Fruit fly (Drosophila melanogaster) whole organism, prepupa: ENCODE measurements around the gene CG13102.

Experiments
- Blimp-1 ChIP-seq: fragments of 200-800 bp; sonication (Bioruptor generic); optimal IDR thresholded peaks from 3 replicates; lab custom pipeline; 2017; ENCODE audit warnings: missing biosample characterization, missing genetic modification characterization, mild to moderate bottlenecking, moderate library complexity, missing genetic modification reagents
- CG10669 ChIP-seq: fragments of 200-800 bp; sonication (Bioruptor generic); optimal IDR thresholded peaks from 3 replicates; lab custom pipeline; 2018; ENCODE audit warnings: missing biosample characterization, mild to moderate bottlenecking, missing genetic modification characterization, moderate library complexity
- CG11902 ChIP-seq: fragments of 200-800 bp; sonication (Bioruptor generic); optimal IDR thresholded peaks from 3 replicates; lab custom pipeline; 2016; ENCODE audit warnings: missing biosample characterization, missing genetic modification characterization
- CG1621 ChIP-seq: fragments of 200-800 bp; sonication (Bioruptor generic); optimal IDR thresholded peaks from 3 replicates; lab custom pipeline; 2018; ENCODE audit warnings: missing biosample characterization, mild to moderate bottlenecking, missing genetic modification characterization
- CG16779 ChIP-seq: fragments of 200-800 bp; sonication (Bioruptor generic); optimal IDR thresholded peaks from 3 replicates; lab custom pipeline; 2017; ENCODE audit warnings: missing biosample characterization, mild to moderate bottlenecking, missing genetic modification characterization
- CG31627 ChIP-seq: fragments of 200-800 bp; sonication (Bioruptor generic); optimal IDR thresholded peaks from 3 replicates; lab custom pipeline; 2016; ENCODE audit warnings: missing biosample characterization, missing genetic modification characterization
- CG34406 ChIP-seq: fragments of 200-800 bp; sonication (Bioruptor generic); optimal IDR thresholded peaks from 3 replicates; lab custom pipeline; 2016; ENCODE audit warnings: missing biosample characterization, missing genetic modification characterization
- CG3919 ChIP-seq: fragments of 200-800 bp; sonication (Bioruptor generic); optimal IDR thresholded peaks from 3 replicates; lab custom pipeline; 2016; ENCODE audit warnings: missing biosample characterization, missing genetic modification characterization
- CG4318 ChIP-seq: fragments of 200-800 bp; sonication (Bioruptor generic); optimal IDR thresholded peaks from 3 replicates; lab custom pipeline; 2017; ENCODE audit warnings: missing biosample characterization, mild to moderate bottlenecking, missing genetic modification characterization
- CG6276 ChIP-seq: fragments of 200-800 bp; sonication (Bioruptor generic); optimal IDR thresholded peaks from 2 replicates; lab custom pipeline; 2017; ENCODE audit warnings: missing biosample characterization, mild to moderate bottlenecking, missing genetic modification characterization
- CG6792 ChIP-seq: fragments of 200-800 bp; sonication (Bioruptor generic); optimal IDR thresholded peaks from 3 replicates; lab custom pipeline; 2016; ENCODE audit warnings: missing biosample characterization, missing genetic modification characterization
- CG6808 ChIP-seq: fragments of 200-800 bp; sonication (Bioruptor generic); optimal IDR thresholded peaks from 3 replicates; lab custom pipeline; 2017; ENCODE audit warnings: missing biosample characterization, missing genetic modification characterization, mild to moderate bottlenecking, moderate library complexity, missing genetic modification reagents
- CG6854 ChIP-seq: fragments of 200-800 bp; sonication (Bioruptor generic); optimal IDR thresholded peaks from 2 replicates; lab custom pipeline; 2017; ENCODE audit warnings: missing biosample characterization, mild to moderate bottlenecking, missing genetic modification characterization
- CG8319 ChIP-seq: fragments of 200-800 bp; sonication (Bioruptor generic); optimal IDR thresholded peaks from 3 replicates; lab custom pipeline; 2016; ENCODE audit warnings: missing biosample characterization, missing genetic modification characterization
- CG8632 ChIP-seq: fragments of 200-800 bp; sonication (Bioruptor generic); optimal IDR thresholded peaks from 3 replicates; lab custom pipeline; 2016; ENCODE audit warnings: missing biosample characterization, missing genetic modification characterization
- CG9139 ChIP-seq: fragments of 200-800 bp; sonication (Bioruptor generic); optimal IDR thresholded peaks from 3 replicates; lab custom pipeline; 2017; ENCODE audit warnings: missing biosample characterization, mild to moderate bottlenecking, missing genetic modification characterization
- Eip75B ChIP-seq: fragments of 200-800 bp; sonication (Bioruptor generic); optimal IDR thresholded peaks from 3 replicates; lab custom pipeline; 2016; ENCODE audit warnings: missing biosample characterization, missing genetic modification characterization
- Eip78C ChIP-seq: fragments of 200-800 bp; sonication (Bioruptor generic); peaks from one replicate; lab custom pipeline; 2016; ENCODE audit warnings: missing biosample characterization, missing genetic modification characterization
- Gug ChIP-seq: fragments of 200-800 bp; sonication (Bioruptor generic); IDR thresholded peaks from 2 replicates; pipeline ENCODE4 v1.3.6; 2022; ENCODE audit warnings: missing biosample characterization, missing genetic modification characterization
- Hr38 ChIP-seq: sonication (Bioruptor generic); optimal IDR thresholded peaks from 2 replicates; lab custom pipeline; 2016; ENCODE audit warnings: missing biosample characterization, missing genetic modification characterization
- Lpt ChIP-seq: fragments of 200-800 bp; sonication (Bioruptor generic); optimal IDR thresholded peaks from 3 replicates; lab custom pipeline; 2016; ENCODE audit warnings: missing biosample characterization, missing genetic modification characterization
- Smox ChIP-seq: fragments of 200-800 bp; sonication (Bioruptor generic); optimal IDR thresholded peaks from 3 replicates; lab custom pipeline; 2016; ENCODE audit warnings: missing biosample characterization, missing genetic modification characterization
- Sox102F ChIP-seq: fragments of 200-800 bp; sonication (Bioruptor generic); optimal IDR thresholded peaks from 2 replicates; lab custom pipeline; 2016; ENCODE audit warnings: missing biosample characterization, mild to moderate bottlenecking, missing genetic modification characterization
- Sox14 ChIP-seq: fragments of 200-800 bp; sonication (Bioruptor generic); optimal IDR thresholded peaks from 3 replicates; lab custom pipeline; 2016; ENCODE audit warnings: missing biosample characterization, missing genetic modification characterization
- Sox15 ChIP-seq: fragments of 200-800 bp; sonication (Bioruptor generic); optimal IDR thresholded peaks from 3 replicates; lab custom pipeline; 2016; ENCODE audit warnings: missing biosample characterization, missing genetic modification characterization
- achi ChIP-seq: fragments of 200-800 bp; sonication (Bioruptor generic); optimal IDR thresholded peaks from 3 replicates; lab custom pipeline; 2016; ENCODE audit warnings: missing biosample characterization, missing genetic modification characterization
- acj6 ChIP-seq: fragments of 200-800 bp; sonication (Bioruptor generic); optimal IDR thresholded peaks from 3 replicates; lab custom pipeline; 2016; ENCODE audit warnings: missing biosample characterization, missing genetic modification characterization
- cyc ChIP-seq: fragments of 200-800 bp; sonication (Bioruptor generic); optimal IDR thresholded peaks from 3 replicates; lab custom pipeline; 2016; ENCODE audit warnings: missing biosample characterization, missing genetic modification characterization
- dsx ChIP-seq: fragments of 200-800 bp; optimal IDR thresholded peaks from 3 replicates; lab custom pipeline; 2019; ENCODE audit warnings: missing biosample characterization, mild to moderate bottlenecking, missing genetic modification characterization, moderate library complexity; ENCODE audit not compliant: poor library complexity, severe bottlenecking
- eg ChIP-seq: fragments of 200-800 bp; sonication (Bioruptor generic); IDR thresholded peaks from 3 replicates; pipeline ENCODE4 v1.3.6; 2022; ENCODE audit warnings: missing biosample characterization, missing genetic modification characterization
- esn ChIP-seq: fragments of 200-800 bp; sonication (Bioruptor generic); optimal IDR thresholded peaks from 2 replicates; lab custom pipeline; 2016; ENCODE audit warnings: missing biosample characterization, mild to moderate bottlenecking, missing genetic modification characterization, moderate library complexity
- fd59A ChIP-seq: fragments of 200-800 bp; sonication (Bioruptor generic); optimal IDR thresholded peaks from 2 replicates; lab custom pipeline; 2017; ENCODE audit warnings: missing biosample characterization, mild to moderate bottlenecking, missing genetic modification characterization, missing genetic modification reagents
- lz ChIP-seq: fragments of 200-800 bp; sonication (Bioruptor generic); optimal IDR thresholded peaks from 3 replicates; lab custom pipeline; 2016; ENCODE audit warnings: missing biosample characterization, missing genetic modification characterization
- salr ChIP-seq, 2 experiments: fragments of 200-800 bp; sonication (Bioruptor generic); optimal IDR thresholded peaks; 3 replicates each; lab custom pipeline; 2016 to 2018; ENCODE audit warnings: missing biosample characterization in 2 of 2, missing genetic modification characterization in 2 of 2, mild to moderate bottlenecking in 1 of 2
- spab ChIP-seq: fragments of 200-800 bp; sonication (Bioruptor generic); optimal IDR thresholded peaks from 2 replicates; lab custom pipeline; 2017; ENCODE audit warnings: missing biosample characterization, mild to moderate bottlenecking, missing genetic modification characterization, missing genetic modification reagents
- ss ChIP-seq, 2 experiments: fragments of 200-800 bp; sonication (Bioruptor generic); optimal IDR thresholded peaks; 2 replicates in 1 of 2; 3 replicates in 1 of 2; lab custom pipeline; 2017 to 2018; ENCODE audit warnings: mild to moderate bottlenecking in 2 of 2, missing biosample characterization in 2 of 2, missing genetic modification characterization in 2 of 2, moderate library complexity in 1 of 2
- svp ChIP-seq: fragments of 200-800 bp; sonication (Bioruptor generic); peaks from one replicate; lab custom pipeline; 2016; ENCODE audit warnings: missing biosample characterization, missing genetic modification characterization
- topi ChIP-seq: fragments of 200-800 bp; sonication (Bioruptor generic); optimal IDR thresholded peaks from 3 replicates; lab custom pipeline; 2016; ENCODE audit warnings: missing biosample characterization, missing genetic modification characterization
- vri ChIP-seq: fragments of 200-800 bp; sonication (Bioruptor generic); optimal IDR thresholded peaks from 3 replicates; lab custom pipeline; 2016; ENCODE audit warnings: missing biosample characterization, mild to moderate bottlenecking, missing genetic modification characterization

Gene CG13102

dm6 chr2L:8987251-8987937, 24.6 kb upstream of the CG13102 start:
- TF ChIP-seq svp (peak; percentile 82), dsx (GFP tag; lab: Kevin White, UChicago) (peak; percentile 92), Eip78C (no peak)

- peak; percentile 46 for TF ChIP-seq Lpt (GFP tag; lab: Kevin White, UChicago)
- peak; percentile 51 for TF ChIP-seq CG6854
- peak; percentile 26 for TF ChIP-seq topi (GFP tag; lab: Kevin White, UChicago)
- TF ChIP-seq CG6808, result peak; percentile 1
- TF ChIP-seq esn, result peak; percentile 17
- TF ChIP-seq Sox15 (GFP tag; lab: Kevin White, UChicago), result no peak
- peak; percentile 9 for TF ChIP-seq CG3919 (GFP tag; lab: Kevin White, UChicago)
- no peak for TF ChIP-seq Eip75B (GFP tag; lab: Kevin White, UChicago)
- TF ChIP-seq CG34406 (GFP tag; lab: Kevin White, UChicago), result no peak
- TF ChIP-seq CG10669 (GFP tag; lab: Kevin White, UChicago), result peak; percentile 3
- peak; percentile 10 for TF ChIP-seq achi (GFP tag; lab: Kevin White, UChicago)
- TF ChIP-seq vri (GFP tag; lab: Kevin White, UChicago), result peak; percentile 77
- no peak for TF ChIP-seq CG31627
- TF ChIP-seq cyc (GFP tag; lab: Kevin White, UChicago), result no peak
- TF ChIP-seq svp, result peak; percentile 86
- peak in 1 of 2 experiments; percentile 59 for TF ChIP-seq ss (GFP tag; optimal IDR thresholded peaks at IDR 0.05; lab: Kevin White, UChicago)
- peak; percentile 6 for TF ChIP-seq CG8632 (GFP tag; lab: Kevin White, UChicago)
- TF ChIP-seq CG9139 (GFP tag; lab: Kevin White, UChicago), result peak; percentile 27
- peak; percentile 67 for TF ChIP-seq Eip78C
- TF ChIP-seq spab, result peak; percentile 40
- no peak for TF ChIP-seq salr (GFP tag; optimal IDR thresholded peaks at IDR 0.05; lab: Kevin White, UChicago)
- TF ChIP-seq Smox (GFP tag; lab: Kevin White, UChicago), result no peak
- peak; percentile 26 for TF ChIP-seq Sox102F
- TF ChIP-seq CG1621 (tag; lab: Kevin White, UChicago), result peak; percentile 45
Measured at dm6 chr2L:8989037-8989591, 22.9 kb upstream of the CG13102 start, which contains the start of gene rost. Gene rost (minus strand): TSS chr2L:8989539.

dm6 chr2L:8991583-8991982, 20.4 kb upstream of the CG13102 start, which contains the start of gene CG9555:
Gene CG9555 (plus strand): TSS chr2L:8991735.
- no peak for TF ChIP-seq cyc (GFP tag; lab: Kevin White, UChicago)
- TF ChIP-seq vri (GFP tag; lab: Kevin White, UChicago), result peak; percentile 41

dm6 chr2L:8993650-8994441, 18.1 kb upstream of the CG13102 start, which contains the start of gene CG17906:
Gene CG17906 (plus strand): TSS chr2L:8994391.
- TF ChIP-seq eg (no peak), fd59A (no peak), CG6792 (no peak), Sox15 (GFP tag; lab: Kevin White, UChicago) (no peak), CG6808 (no peak), CG6276 (no peak), Eip78C (no peak), CG11902 (no peak), salr (GFP tag; optimal IDR thresholded peaks at IDR 0.05; lab: Kevin White, UChicago) (no peak)
- TF ChIP-seq, all 60 proteins: peak for 0

dm6 chr2L:8997285-8997684, 14.7 kb upstream of the CG13102 start, which contains the start of the genes alien and CG18661:
Gene alien (minus strand): TSS chr2L:8997379.
Gene CG18661 (plus strand): TSS chr2L:8997605.
- TF ChIP-seq CG8632 (GFP tag; lab: Kevin White, UChicago) (peak; percentile 6), ss (GFP tag; optimal IDR thresholded peaks at IDR 0.05; lab: Kevin White, UChicago) (no peak), Hr38 (GFP tag; lab: Kevin White, UChicago) (peak; percentile 5), Eip78C (peak; percentile 69), lz (GFP tag; lab: Kevin White, UChicago) (peak; percentile 93), Blimp-1 (GFP tag; lab: Kevin White, UChicago) (no peak), CG16779 (tag; lab: Kevin White, UChicago) (peak; percentile 62), CG9139 (GFP tag; lab: Kevin White, UChicago) (no peak), Sox14 (GFP tag; lab: Kevin White, UChicago) (peak; percentile 95), CG1621 (tag; lab: Kevin White, UChicago) (no peak), acj6 (GFP tag; lab: Kevin White, UChicago) (peak; percentile 62), Gug (GFP tag; lab: Robert Waterston, UW) (peak; percentile 87), CG4318 (peak; percentile 52), achi (GFP tag; lab: Kevin White, UChicago) (peak; percentile 70), CG34406 (GFP tag; lab: Kevin White, UChicago) (peak; percentile 57), CG10669 (GFP tag; lab: Kevin White, UChicago) (peak; percentile 65), CG8319 (GFP tag; lab: Kevin White, UChicago) (no peak), CG6276 (no peak), fd59A (peak; percentile 31), esn (peak; percentile 68)
